Worm (Caenorhabditis elegans) whole organism, mixed stage, embryonic: ENCODE results near the gene jmjd-1.1.

ENCODE experiments used
- blmp-1 ChIP-seq: fragments of 150-350 bp; optimal IDR thresholded peaks from 2 replicates; lab custom pipeline; 2014; ENCODE audit warnings: missing biosample characterization, missing genetic modification characterization
- ceh-43 ChIP-seq: fragments of 200-800 bp; sonication (Bioruptor generic); optimal IDR thresholded peaks from 2 replicates; lab custom pipeline; 2018; ENCODE audit warnings: mild to moderate bottlenecking, missing genetic modification characterization, moderate library complexity, missing compliant biosample characterization
- ceh-83 ChIP-seq: fragments of 200-800 bp; sonication (Bioruptor generic); optimal IDR thresholded peaks from 2 replicates; lab custom pipeline; 2018; ENCODE audit warnings: mild to moderate bottlenecking, missing genetic modification characterization, missing compliant biosample characterization
- ces-1 ChIP-seq: fragments of 150-350 bp; optimal IDR thresholded peaks from 2 replicates; lab custom pipeline; 2014; ENCODE audit warnings: missing biosample characterization, missing genetic modification reagents, missing genetic modification characterization
- cnd-1 ChIP-seq: fragments of 200-800 bp; sonication (Bioruptor generic); optimal IDR thresholded peaks from 2 replicates; lab custom pipeline; 2018; ENCODE audit warnings: mild to moderate bottlenecking, missing genetic modification characterization, missing compliant biosample characterization
- drap-1 ChIP-seq: fragments of 200-800 bp; sonication (Bioruptor generic); optimal IDR thresholded peaks from 3 replicates; lab custom pipeline; 2018; ENCODE audit warnings: mild to moderate bottlenecking, missing genetic modification characterization, missing compliant biosample characterization
- elt-1 ChIP-seq: sonication (generic microtip); optimal IDR thresholded peaks from 2 replicates; lab custom pipeline; 2017; ENCODE audit warnings: missing genetic modification characterization, mild to moderate bottlenecking, missing compliant biosample characterization, antibody characterized with exemption, moderate library complexity, borderline replicate concordance; ENCODE audit not compliant: insufficient read depth
- elt-3 ChIP-seq: fragments of 150-350 bp; optimal IDR thresholded peaks from 2 replicates; lab custom pipeline; 2014; ENCODE audit warnings: missing biosample characterization, missing genetic modification characterization
- flh-1 ChIP-seq: fragments of 200-800 bp; sonication (Bioruptor generic); optimal IDR thresholded peaks from 2 replicates; lab custom pipeline; 2018; ENCODE audit warnings: mild to moderate bottlenecking, missing genetic modification characterization, moderate library complexity, missing compliant biosample characterization
- ham-2 ChIP-seq: fragments of 200-800 bp; sonication (Bioruptor generic); optimal IDR thresholded peaks from 2 replicates; lab custom pipeline; 2018; ENCODE audit warnings: mild to moderate bottlenecking, missing genetic modification characterization, missing compliant biosample characterization
- hlh-1 ChIP-seq: fragments of 150-350 bp; optimal IDR thresholded peaks from 2 replicates; lab custom pipeline; 2014; ENCODE audit warnings: missing biosample characterization, missing genetic modification reagents, missing genetic modification characterization
- lin-32 ChIP-seq: fragments of 200-800 bp; sonication (Bioruptor generic); optimal IDR thresholded peaks from 2 replicates; lab custom pipeline; 2018; ENCODE audit warnings: mild to moderate bottlenecking, missing genetic modification characterization, missing compliant biosample characterization
- lsy-2 ChIP-seq: fragments of 150-350 bp; optimal IDR thresholded peaks from 2 replicates; lab custom pipeline; 2014; ENCODE audit warnings: missing biosample characterization, missing genetic modification characterization
- mab-5 ChIP-seq: fragments of 150-350 bp; optimal IDR thresholded peaks from 2 replicates; lab custom pipeline; 2014; ENCODE audit warnings: missing biosample characterization, missing genetic modification characterization
- mep-1 ChIP-seq: fragments of 150-350 bp; optimal IDR thresholded peaks from 2 replicates; lab custom pipeline; 2017; ENCODE audit warnings: missing biosample characterization, missing genetic modification reagents, missing genetic modification characterization, inconsistent platforms
- mls-2 ChIP-seq: sonication (generic microtip); optimal IDR thresholded peaks from 2 replicates; lab custom pipeline; 2016; ENCODE audit warnings: mild to moderate bottlenecking, missing genetic modification characterization, moderate library complexity, missing compliant biosample characterization
- nhr-12 ChIP-seq: fragments of 150-350 bp; optimal IDR thresholded peaks from 2 replicates; lab custom pipeline; 2014; ENCODE audit warnings: missing biosample characterization, missing genetic modification characterization
- nhr-2 ChIP-seq: fragments of 150-350 bp; optimal IDR thresholded peaks from 2 replicates; lab custom pipeline; 2014; ENCODE audit warnings: missing biosample characterization, missing genetic modification characterization
- nhr-28 ChIP-seq: fragments of 150-350 bp; optimal IDR thresholded peaks from 2 replicates; lab custom pipeline; 2014; ENCODE audit warnings: missing biosample characterization, missing genetic modification characterization
- nhr-76 ChIP-seq: sonication (generic microtip); optimal IDR thresholded peaks from 2 replicates; lab custom pipeline; 2017; ENCODE audit warnings: missing biosample characterization, missing genetic modification characterization
- pha-4 ChIP-seq: fragments of 150-350 bp; optimal IDR thresholded peaks from 2 replicates; lab custom pipeline; 2018; ENCODE audit warnings: missing biosample characterization, missing genetic modification reagents, missing genetic modification characterization
- sem-2 ChIP-seq: fragments of 200-800 bp; sonication (Bioruptor generic); optimal IDR thresholded peaks from 2 replicates; lab custom pipeline; 2018; ENCODE audit warnings: mild to moderate bottlenecking, missing genetic modification characterization, missing compliant biosample characterization
- snpc-4 ChIP-seq: fragments of 150-350 bp; optimal IDR thresholded peaks from 2 replicates; lab custom pipeline; 2014; ENCODE audit warnings: missing biosample characterization, missing genetic modification characterization
- sptf-1 ChIP-seq: sonication (generic microtip); optimal IDR thresholded peaks from 2 replicates; lab custom pipeline; 2017; ENCODE audit warnings: mild to moderate bottlenecking, missing genetic modification characterization, moderate library complexity, missing compliant biosample characterization
- tbx-8 ChIP-seq: fragments of 200-800 bp; sonication (Bioruptor generic); optimal IDR thresholded peaks from 2 replicates; lab custom pipeline; 2018; ENCODE audit warnings: mild to moderate bottlenecking, missing genetic modification characterization, moderate library complexity, missing compliant biosample characterization
- unc-120 ChIP-seq: sonication (generic microtip); optimal IDR thresholded peaks from 2 replicates; lab custom pipeline; 2017; ENCODE audit warnings: missing genetic modification characterization, missing compliant biosample characterization; ENCODE audit not compliant: poor library complexity, severe bottlenecking
- unc-62 ChIP-seq: fragments of 150-350 bp; optimal IDR thresholded peaks from 2 replicates; lab custom pipeline; 2014; ENCODE audit warnings: missing biosample characterization, missing genetic modification reagents, missing genetic modification characterization
- ztf-11 ChIP-seq: fragments of 150-350 bp; optimal IDR thresholded peaks from 2 replicates; lab custom pipeline; 2014; ENCODE audit warnings: missing biosample characterization, missing genetic modification characterization

The jmjd-1.1 gene

DNA sequence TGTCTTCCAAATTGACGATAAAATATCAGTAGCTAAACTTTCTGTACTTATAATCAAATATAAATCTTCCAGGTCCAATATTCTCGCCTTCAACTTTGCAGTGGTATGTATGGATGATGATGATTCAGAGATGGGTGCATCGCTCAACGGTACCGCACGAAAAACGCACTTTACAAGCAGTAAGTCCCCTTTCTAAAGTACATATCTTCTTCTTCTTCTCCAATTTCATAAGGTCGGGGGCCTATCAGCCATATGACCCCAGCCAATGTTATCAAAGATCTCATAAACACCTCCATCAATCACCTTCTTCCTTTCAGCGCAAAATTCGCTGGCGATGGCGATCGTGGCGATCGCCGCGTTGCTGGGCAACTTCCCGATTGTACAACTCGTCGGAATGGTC lies 37.1 kb downstream of the jmjd-1.1 start:
- TF ChIP-seq hlh-1 (tag; lab: Kevin White, UChicago) (no peak), sptf-1 (tag; lab: Kevin White, UChicago) (no peak)
- TF ChIP-seq, all 35 proteins: peak for 0

DNA sequence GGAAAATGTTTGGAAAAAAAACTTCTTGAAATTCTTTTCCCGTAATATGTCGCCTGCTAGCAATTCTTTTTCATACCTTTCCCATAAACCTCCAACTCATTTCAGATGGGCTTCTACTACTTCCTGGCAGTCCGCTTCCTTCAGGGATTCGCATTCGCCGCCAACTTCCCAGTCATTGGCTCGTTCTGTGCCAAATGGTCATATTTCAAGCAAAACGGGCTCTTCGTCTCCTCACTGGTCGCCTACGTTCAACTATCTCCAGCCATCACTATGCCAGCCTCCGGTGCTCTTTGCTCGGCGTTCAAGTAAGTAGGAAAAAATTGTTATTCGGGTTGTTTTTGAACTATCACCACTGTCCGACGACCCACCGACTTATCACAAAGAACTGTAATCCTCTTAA lies 37.7 kb downstream of the jmjd-1.1 start:
- no peak for TF ChIP-seq cnd-1 (tag; lab: Kevin White, UChicago)
- TF ChIP-seq snpc-4 (tag; lab: Kevin White, UChicago) = no peak
- no peak for TF ChIP-seq elt-1
- TF ChIP-seq ztf-11 (tag; lab: Kevin White, UChicago) = no peak
- no peak for TF ChIP-seq ham-2 (GFP tag; lab: Kevin White, UChicago)
- TF ChIP-seq ceh-43 (GFP tag; lab: Kevin White, UChicago) = no peak
- no peak for TF ChIP-seq nhr-28 (tag; lab: Kevin White, UChicago)
- no peak for TF ChIP-seq ceh-83
- no peak for TF ChIP-seq ces-1 (GFP tag; lab: Kevin White, UChicago)
- no peak for TF ChIP-seq pha-4 (tag; lab: Kevin White, UChicago)
- TF ChIP-seq elt-3 (tag; lab: Kevin White, UChicago) = no peak
- TF ChIP-seq hlh-1 (tag; lab: Kevin White, UChicago) = no peak
- TF ChIP-seq unc-62 (GFP tag; lab: Kevin White, UChicago) = no peak
- TF ChIP-seq flh-1 (GFP tag; lab: Kevin White, UChicago) = no peak
- no peak for TF ChIP-seq sem-2 (GFP tag; lab: Kevin White, UChicago)
- no peak for TF ChIP-seq nhr-2 (tag; lab: Kevin White, UChicago)
- no peak for TF ChIP-seq blmp-1 (tag; lab: Kevin White, UChicago)
- no peak for TF ChIP-seq nhr-76 (tag; lab: Kevin White, UChicago)
- TF ChIP-seq drap-1 (GFP tag; lab: Kevin White, UChicago) = no peak
- TF ChIP-seq, all 35 proteins: peak for 0

DNA sequence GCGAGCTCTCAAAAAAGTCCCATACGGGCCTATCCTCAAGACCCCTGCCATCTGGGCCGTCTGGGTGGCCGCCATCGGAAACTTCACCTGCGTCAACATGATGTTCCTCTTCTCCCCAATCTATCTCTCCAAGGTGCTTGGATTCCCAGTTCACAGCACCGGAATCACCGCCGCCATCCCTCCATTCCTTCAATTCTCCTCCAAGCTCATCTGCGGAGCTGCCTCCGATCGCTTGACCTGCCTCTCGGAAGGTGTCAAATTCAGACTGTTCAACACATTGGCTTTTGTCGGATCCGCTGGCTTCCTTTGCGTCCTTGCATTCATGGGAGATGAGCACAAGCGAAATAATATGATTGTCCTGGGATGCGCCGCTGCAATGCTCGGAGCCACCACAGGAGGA lies 38.6 kb downstream of the jmjd-1.1 start:
- TF ChIP-seq nhr-2 (tag; lab: Kevin White, UChicago) (no peak), nhr-12 (tag; lab: Kevin White, UChicago) (no peak)

DNA sequence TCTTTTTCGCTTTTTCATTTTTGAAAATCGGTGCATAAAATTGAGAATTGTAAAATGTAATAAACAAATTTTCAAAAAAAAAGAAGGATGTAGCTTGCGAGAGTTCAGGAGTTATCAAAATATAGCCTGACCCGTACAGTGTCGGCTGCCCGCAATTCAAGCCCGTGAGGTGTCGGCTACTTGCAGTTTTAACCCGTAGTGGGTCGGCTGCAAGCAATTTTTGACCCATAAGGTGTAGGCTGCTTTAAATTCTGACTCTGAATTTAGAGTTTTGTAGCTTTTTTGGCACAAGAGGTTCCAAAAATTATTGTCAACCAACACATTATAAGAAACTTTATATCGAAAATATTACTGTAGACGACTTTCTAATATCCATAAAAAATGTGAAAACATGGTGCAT lies 39.6 kb downstream of the jmjd-1.1 start:
- TF ChIP-seq blmp-1 (tag; lab: Kevin White, UChicago) (no peak), nhr-28 (tag; lab: Kevin White, UChicago) (no peak), ztf-11 (tag; lab: Kevin White, UChicago) (no peak), snpc-4 (tag; lab: Kevin White, UChicago) (no peak), lsy-2 (tag; lab: Kevin White, UChicago) (no peak), unc-62 (GFP tag; lab: Kevin White, UChicago) (no peak), tbx-8 (no peak)

DNA sequence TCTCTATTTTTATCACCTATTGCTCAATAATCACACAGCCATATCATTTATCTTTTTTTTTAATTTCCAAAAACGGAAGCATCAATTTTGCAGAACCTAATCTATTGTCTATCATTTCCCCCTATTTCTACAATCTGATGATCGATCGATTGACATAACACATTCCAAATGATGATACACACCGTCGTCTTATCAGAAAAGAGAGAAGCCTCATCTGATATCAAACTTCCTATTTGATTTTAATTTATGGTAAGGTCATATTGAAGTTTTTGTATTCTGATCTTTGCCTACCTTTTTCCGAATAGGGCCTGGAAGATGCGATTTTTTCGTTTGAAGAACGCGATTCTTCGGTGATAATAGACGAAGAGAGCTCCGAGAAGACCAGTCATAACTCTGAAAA lies 43.2 kb downstream of the jmjd-1.1 start:
- no peak for TF ChIP-seq sptf-1 (tag; lab: Kevin White, UChicago)
- no peak for TF ChIP-seq nhr-76 (tag; lab: Kevin White, UChicago)
- TF ChIP-seq mep-1 (tag; lab: Kevin White, UChicago) = no peak

DNA sequence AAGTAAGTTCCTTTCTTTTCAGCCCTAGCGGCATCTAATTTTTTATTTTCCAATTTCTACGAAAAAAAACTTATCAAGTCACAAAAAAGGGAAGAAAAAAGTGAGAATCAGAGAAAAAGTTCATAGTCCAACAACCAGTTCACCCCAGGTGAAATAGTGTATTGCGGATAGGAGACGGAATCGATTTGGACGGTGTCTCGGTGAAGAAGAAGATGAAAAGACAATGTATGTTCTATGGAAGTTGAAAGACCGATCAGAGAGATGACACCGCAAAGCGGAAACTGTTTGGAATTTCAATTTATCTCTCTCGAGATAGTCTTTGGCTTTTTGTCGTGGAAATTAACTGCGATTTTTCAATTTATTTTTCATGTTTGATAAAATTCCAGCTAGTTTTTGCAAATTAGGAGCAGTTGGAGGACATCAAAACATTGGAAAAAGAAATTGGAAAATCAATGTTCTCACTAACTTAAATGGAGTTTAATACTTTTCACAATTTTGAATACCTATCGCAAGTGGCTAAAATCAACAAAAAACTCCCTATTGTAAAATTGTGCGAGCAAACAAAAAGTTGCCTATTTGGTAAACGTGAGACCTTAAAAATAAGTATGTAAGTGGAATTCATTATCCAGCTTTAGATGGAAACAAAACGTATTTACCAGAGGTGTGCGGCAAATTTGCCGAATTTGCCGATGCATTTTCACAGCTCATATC lies 46.0 kb downstream of the jmjd-1.1 start:
- no peak for TF ChIP-seq mls-2
- no peak for TF ChIP-seq ham-2 (GFP tag; lab: Kevin White, UChicago)
- no peak for TF ChIP-seq sem-2 (GFP tag; lab: Kevin White, UChicago)
- TF ChIP-seq ceh-83 = no peak
- no peak for TF ChIP-seq unc-120
- no peak for TF ChIP-seq nhr-76 (tag; lab: Kevin White, UChicago)
- no peak for TF ChIP-seq lin-32 (GFP tag; lab: Kevin White, UChicago)
- no peak for TF ChIP-seq mab-5
- TF ChIP-seq ztf-11 (tag; lab: Kevin White, UChicago) = no peak
- no peak for TF ChIP-seq snpc-4 (tag; lab: Kevin White, UChicago)
- no peak for TF ChIP-seq cnd-1 (tag; lab: Kevin White, UChicago)
- no peak for TF ChIP-seq hlh-1 (tag; lab: Kevin White, UChicago)
- TF ChIP-seq sptf-1 (tag; lab: Kevin White, UChicago) = no peak
- TF ChIP-seq nhr-2 (tag; lab: Kevin White, UChicago) = no peak
- TF ChIP-seq, all 35 proteins: peak for 0
